Fruit fly (Drosophila melanogaster) whole organism, embryonic: ENCODE data around the gene Rack1.
A peak's percentile ranks its signal among the peaks of the same experiment; 100 is the strongest.

Experiments used
- ATbp ChIP-seq: fragments of 200-800 bp; sonication (Bioruptor generic); optimal IDR thresholded peaks from 2 replicates; lab custom pipeline; 2017; ENCODE audit warnings: missing biosample characterization, mild to moderate bottlenecking, missing genetic modification characterization, missing genetic modification reagents
- Adf1 ChIP-seq: fragments of 200-800 bp; sonication (Bioruptor generic); IDR thresholded peaks from 2 replicates; pipeline ENCODE4 v1.3.6; 2022; ENCODE audit warnings: missing biosample characterization, missing genetic modification characterization
- Aef1 ChIP-seq: fragments of 200-800 bp; sonication (Bioruptor generic); IDR thresholded peaks from 3 replicates; pipeline ENCODE4 v1.3.6; 2022; ENCODE audit warnings: missing biosample characterization, missing genetic modification characterization
- Atf6 ChIP-seq: fragments of 200-800 bp; sonication (Bioruptor generic); IDR thresholded peaks from 2 replicates; pipeline ENCODE4 v1.3.6; 2022; ENCODE audit warnings: missing biosample characterization, missing genetic modification characterization
- CG10321 ChIP-seq: fragments of 200-800 bp; sonication (Bioruptor generic); IDR thresholded peaks from 2 replicates; pipeline ENCODE4 v1.3.6; 2022; ENCODE audit warnings: missing biosample characterization, missing genetic modification characterization
- CG10543 ChIP-seq: fragments of 200-800 bp; sonication (Bioruptor generic); optimal IDR thresholded peaks from 3 replicates; lab custom pipeline; 2017; ENCODE audit warnings: missing biosample characterization, mild to moderate bottlenecking, missing genetic modification characterization, moderate library complexity
- CG11456 ChIP-seq: fragments of 200-800 bp; sonication (Bioruptor generic); IDR thresholded peaks from 3 replicates; pipeline ENCODE4 v1.3.6; 2022; ENCODE audit warnings: missing biosample characterization, missing genetic modification characterization
- CG12236 ChIP-seq: fragments of 200-800 bp; sonication (Bioruptor generic); optimal IDR thresholded peaks from 2 replicates; lab custom pipeline; 2016; ENCODE audit warnings: missing biosample characterization, missing genetic modification characterization
- CG12744 ChIP-seq: fragments of 200-800 bp; sonication (Bioruptor generic); optimal IDR thresholded peaks from 2 replicates; lab custom pipeline; 2016; ENCODE audit warnings: missing biosample characterization, missing genetic modification characterization
- CG15514 ChIP-seq: fragments of 200-800 bp; sonication (Bioruptor generic); optimal IDR thresholded peaks from 3 replicates; lab custom pipeline; 2017; ENCODE audit warnings: missing biosample characterization, missing genetic modification characterization, mild to moderate bottlenecking, moderate library complexity, missing genetic modification reagents
- CG16779 ChIP-seq: fragments of 200-800 bp; sonication (Bioruptor generic); IDR thresholded peaks from 2 replicates; pipeline ENCODE4 v1.3.6; 2022; ENCODE audit warnings: missing biosample characterization, missing genetic modification characterization
- CG17328 ChIP-seq: fragments of 200-800 bp; sonication (Bioruptor generic); IDR thresholded peaks from 2 replicates; pipeline ENCODE4 v1.3.6; 2022; ENCODE audit warnings: missing biosample characterization, missing genetic modification characterization
- CG17359 ChIP-seq: fragments of 200-800 bp; sonication (Bioruptor generic); optimal IDR thresholded peaks from 3 replicates; lab custom pipeline; 2018; ENCODE audit warnings: missing biosample characterization, mild to moderate bottlenecking, missing genetic modification characterization, moderate library complexity
- CG17829 ChIP-seq: fragments of 200-800 bp; optimal IDR thresholded peaks from 2 replicates; lab custom pipeline; 2019; ENCODE audit warnings: missing biosample characterization, mild to moderate bottlenecking, missing genetic modification characterization, moderate library complexity
- CG2712 ChIP-seq: fragments of 200-800 bp; optimal IDR thresholded peaks from 3 replicates; lab custom pipeline; 2019; ENCODE audit warnings: missing biosample characterization, mild to moderate bottlenecking, missing genetic modification characterization, moderate library complexity
- CG3995 ChIP-seq: fragments of 200-800 bp; sonication (Bioruptor generic); optimal IDR thresholded peaks from 3 replicates; lab custom pipeline; 2016; ENCODE audit warnings: missing biosample characterization, missing genetic modification characterization
- CG4820 ChIP-seq: fragments of 200-800 bp; sonication (Bioruptor generic); optimal IDR thresholded peaks from 3 replicates; lab custom pipeline; 2016; ENCODE audit warnings: missing biosample characterization, missing genetic modification characterization
- CG6813 ChIP-seq: fragments of 200-800 bp; sonication (Bioruptor generic); optimal IDR thresholded peaks from 2 replicates; lab custom pipeline; 2017; ENCODE audit warnings: missing biosample characterization, missing genetic modification characterization, mild to moderate bottlenecking, moderate library complexity, missing genetic modification reagents
- CG8924 ChIP-seq: fragments of 200-800 bp; optimal IDR thresholded peaks from 3 replicates; lab custom pipeline; 2019; ENCODE audit warnings: missing biosample characterization, mild to moderate bottlenecking, missing genetic modification characterization, moderate library complexity
- CG9797 ChIP-seq: fragments of 200-800 bp; sonication (Bioruptor generic); optimal IDR thresholded peaks from 3 replicates; lab custom pipeline; 2018; ENCODE audit warnings: missing biosample characterization, mild to moderate bottlenecking, missing genetic modification characterization
- Dip3 ChIP-seq: fragments of 200-800 bp; sonication (Bioruptor generic); optimal IDR thresholded peaks from 3 replicates; lab custom pipeline; 2016; ENCODE audit warnings: missing biosample characterization, missing genetic modification characterization
- Dref ChIP-seq: fragments of 200-800 bp; sonication (Bioruptor generic); IDR thresholded peaks from 2 replicates; pipeline ENCODE4 v1.3.6; 2022; ENCODE audit warnings: missing biosample characterization, missing genetic modification characterization
- Ets97D ChIP-seq: fragments of 200-800 bp; sonication (Bioruptor generic); optimal IDR thresholded peaks from 3 replicates; lab custom pipeline; 2016; ENCODE audit warnings: missing biosample characterization, missing genetic modification characterization
- HLHmδ ChIP-seq: fragments of 200-800 bp; sonication (Bioruptor generic); optimal IDR thresholded peaks from 2 replicates; lab custom pipeline; 2018; ENCODE audit warnings: missing biosample characterization, mild to moderate bottlenecking, missing genetic modification characterization, moderate library complexity
- Lhr ChIP-seq: fragments of 200-800 bp; sonication (Bioruptor generic); optimal IDR thresholded peaks from 3 replicates; lab custom pipeline; 2017; ENCODE audit warnings: mild to moderate bottlenecking, missing biosample characterization, missing genetic modification reagents, missing genetic modification characterization
- Ssrp ChIP-seq: fragments of 200-800 bp; sonication (Bioruptor generic); optimal IDR thresholded peaks from 2 replicates; lab custom pipeline; 2018; ENCODE audit warnings: missing biosample characterization, mild to moderate bottlenecking, missing genetic modification characterization, moderate library complexity
- amos ChIP-seq: fragments of 200-800 bp; sonication (Bioruptor generic); IDR thresholded peaks from 2 replicates; pipeline ENCODE4 v1.3.6; 2022; ENCODE audit warnings: missing biosample characterization, missing genetic modification characterization; ENCODE audit not compliant: partially characterized antibody
- bab2 ChIP-seq: fragments of 200-800 bp; sonication (Bioruptor generic); optimal IDR thresholded peaks from 2 replicates; lab custom pipeline; 2016; ENCODE audit warnings: missing biosample characterization, missing genetic modification characterization
- bcd ChIP-seq: fragments of 200-800 bp; sonication (Bioruptor generic); optimal IDR thresholded peaks from 2 replicates; lab custom pipeline; 2017; ENCODE audit warnings: missing biosample characterization, mild to moderate bottlenecking, missing genetic modification characterization
- crp ChIP-seq, 2 experiments: fragments of 200-800 bp; sonication (Bioruptor generic); optimal IDR thresholded peaks; 2 replicates in 1 of 2; 3 replicates in 1 of 2; lab custom pipeline; 2017; ENCODE audit warnings: missing biosample characterization in 2 of 2, missing genetic modification characterization in 2 of 2, mild to moderate bottlenecking in 1 of 2, moderate library complexity in 1 of 2
- dpn ChIP-seq, 2 experiments: fragments of 200-800 bp; sonication (Bioruptor generic); optimal IDR thresholded peaks; 3 replicates each; lab custom pipeline; 2016; ENCODE audit warnings: missing biosample characterization in 2 of 2, missing genetic modification characterization in 2 of 2
- ems ChIP-seq: fragments of 200-800 bp; sonication (Bioruptor generic); optimal IDR thresholded peaks from 3 replicates; lab custom pipeline; 2016; ENCODE audit warnings: missing biosample characterization, missing genetic modification characterization
- esg ChIP-seq: fragments of 200-800 bp; sonication (Bioruptor generic); conservative IDR thresholded peaks from 2 replicates; pipeline ENCODE4 v1.3.6; 2022; ENCODE audit warnings: missing biosample characterization, missing genetic modification characterization
- fd96Cb ChIP-seq: fragments of 200-800 bp; sonication (Bioruptor generic); optimal IDR thresholded peaks from 2 replicates; lab custom pipeline; 2018; ENCODE audit warnings: missing biosample characterization, mild to moderate bottlenecking, missing genetic modification characterization, moderate library complexity
- fu2 ChIP-seq: fragments of 200-800 bp; sonication (Bioruptor generic); optimal IDR thresholded peaks from 2 replicates; lab custom pipeline; 2016; ENCODE audit warnings: missing biosample characterization, missing genetic modification characterization
- gem ChIP-seq: fragments of 200-800 bp; sonication (Bioruptor generic); optimal IDR thresholded peaks from 2 replicates; lab custom pipeline; 2019; ENCODE audit warnings: missing biosample characterization, mild to moderate bottlenecking, missing genetic modification characterization, moderate library complexity
- grau ChIP-seq: fragments of 200-800 bp; optimal IDR thresholded peaks from 3 replicates; lab custom pipeline; 2019; ENCODE audit warnings: missing biosample characterization, mild to moderate bottlenecking, missing genetic modification characterization, moderate library complexity
- gt ChIP-seq: fragments of 200-800 bp; sonication (Bioruptor generic); IDR thresholded peaks from 2 replicates; pipeline ENCODE4 v1.3.6; 2022; ENCODE audit warnings: missing biosample characterization, missing genetic modification characterization
- maf-S ChIP-seq: fragments of 200-800 bp; sonication (Bioruptor generic); optimal IDR thresholded peaks from 2 replicates; lab custom pipeline; 2016; ENCODE audit warnings: missing biosample characterization, missing genetic modification characterization
- phol ChIP-seq: fragments of 200-800 bp; sonication (Bioruptor generic); optimal IDR thresholded peaks from 3 replicates; lab custom pipeline; 2018; ENCODE audit warnings: missing biosample characterization, mild to moderate bottlenecking, missing genetic modification characterization, moderate library complexity
- sd ChIP-seq: fragments of 200-800 bp; sonication (Bioruptor generic); optimal IDR thresholded peaks from 3 replicates; lab custom pipeline; 2018; ENCODE audit warnings: missing biosample characterization, mild to moderate bottlenecking, missing genetic modification characterization, moderate library complexity
- sob ChIP-seq: fragments of 200-800 bp; sonication (Bioruptor generic); IDR thresholded peaks from 2 replicates; pipeline ENCODE4 v1.3.6; 2022; ENCODE audit warnings: missing biosample characterization, missing genetic modification characterization
- ssp ChIP-seq: fragments of 200-800 bp; sonication (Bioruptor generic); IDR thresholded peaks from 2 replicates; pipeline ENCODE4 v1.3.6; 2022; ENCODE audit warnings: missing biosample characterization, missing genetic modification characterization
- tup ChIP-seq: fragments of 200-800 bp; sonication (Bioruptor generic); optimal IDR thresholded peaks from 2 replicates; lab custom pipeline; 2016; ENCODE audit warnings: missing biosample characterization, mild to moderate bottlenecking, missing genetic modification characterization, moderate library complexity
- twi ChIP-seq: fragments of 200-800 bp; optimal IDR thresholded peaks from 2 replicates; lab custom pipeline; 2019; ENCODE audit warnings: missing biosample characterization, mild to moderate bottlenecking, missing genetic modification characterization, moderate library complexity
- unc-4 ChIP-seq: fragments of 200-800 bp; sonication (Bioruptor generic); IDR thresholded peaks from 2 replicates; pipeline ENCODE4 v1.3.6; 2022; ENCODE audit warnings: missing biosample characterization, missing genetic modification characterization; ENCODE audit not compliant: partially characterized antibody
- yki ChIP-seq: fragments of >200 bp; optimal IDR thresholded peaks from 3 replicates; lab custom pipeline; 2018

The Rack1 gene

DNA sequence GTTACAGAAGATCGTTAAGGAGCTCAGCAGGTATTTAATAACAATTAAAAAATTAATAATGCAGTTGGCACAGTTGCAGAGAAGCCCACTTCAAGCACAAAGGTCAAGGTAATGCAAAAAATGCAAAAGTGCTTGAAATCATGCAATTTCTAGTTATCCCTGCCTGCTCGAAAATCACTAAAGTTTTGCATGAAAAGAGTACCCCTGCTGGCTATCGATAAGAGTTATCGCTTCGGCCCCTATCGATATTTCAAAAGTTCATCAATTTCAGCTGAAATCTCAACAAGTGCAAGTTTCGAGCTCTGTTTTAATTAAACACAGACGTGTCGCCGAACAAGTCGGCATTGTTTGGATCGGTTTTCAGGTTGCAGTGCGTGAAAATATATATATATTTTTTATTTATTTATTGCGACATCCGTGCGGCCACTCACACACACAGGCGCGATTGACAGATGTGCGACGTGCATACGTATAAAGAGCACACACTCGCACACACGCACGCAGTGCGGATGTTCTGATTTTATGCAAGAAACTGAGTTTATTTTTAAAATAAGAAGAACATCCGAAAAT lies 5.8 kb downstream of the Rack1 start (continued):
- 0 out of 2 replicates have a peak, but pooled peaks have one; percentile 45 for TF ChIP-seq CG16779
- peak; percentile 46 for TF ChIP-seq CG10543 (GFP tag; lab: Kevin White, UChicago)
- no peak for TF ChIP-seq CG6813 (GFP tag; lab: Kevin White, UChicago)
- peak; percentile 86 for TF ChIP-seq Dref (GFP tag; lab: Robert Waterston, UW)
- peak; percentile 65 for TF ChIP-seq CG17829
- no peak for TF ChIP-seq HLHmδ (GFP tag; lab: Kevin White, UChicago)
- TF ChIP-seq sob (GFP tag; lab: Robert Waterston, UW): peak; percentile 75
- TF ChIP-seq CG2712: peak; percentile 65
- peak; percentile 54 for TF ChIP-seq bcd
- TF ChIP-seq maf-S: peak; percentile 7
- TF ChIP-seq tup: peak; percentile 37
- no peak; the same call in 2 of the 3 replicates for TF ChIP-seq Aef1
- TF ChIP-seq CG8924 (tag; lab: Kevin White, UChicago): peak; percentile 50
- TF ChIP-seq grau (tag; lab: Kevin White, UChicago): peak; percentile 61
- TF ChIP-seq bab2 (GFP tag; lab: Kevin White, UChicago): peak; percentile 32
- TF ChIP-seq ATbp: no peak
- TF ChIP-seq gem (tag; lab: Kevin White, UChicago): peak; percentile 59
- TF ChIP-seq fu2: peak; percentile 37
- TF ChIP-seq ssp (GFP tag; lab: Robert Waterston, UW): peak; percentile 61
- TF ChIP-seq CG4820 (GFP tag; lab: Kevin White, UChicago): peak; percentile 35
- TF ChIP-seq amos (GFP tag; lab: Robert Waterston, UW): peak; percentile 82
- peak; percentile 39 for TF ChIP-seq esg (GFP tag; lab: Robert Waterston, UW)
- TF ChIP-seq dpn (GFP tag; optimal IDR thresholded peaks at IDR 0.05; lab: Kevin White, UChicago): peak; percentile 62 to 64
- TF ChIP-seq Atf6 (GFP tag; lab: Robert Waterston, UW): peak; percentile 65; the same call in 1 of the 2 replicates
- TF ChIP-seq CG11456 (GFP tag; lab: Robert Waterston, UW): peak; percentile 72
- TF ChIP-seq Ssrp: peak; percentile 40
- peak; percentile 67 for TF ChIP-seq phol
- TF ChIP-seq twi (tag; lab: Kevin White, UChicago): peak; percentile 50
- TF ChIP-seq crp (GFP tag; optimal IDR thresholded peaks at IDR 0.05; lab: Kevin White, UChicago): peak in 1 of 2 experiments; percentile 52
- peak; percentile 79 for TF ChIP-seq CG15514 (GFP tag; lab: Kevin White, UChicago)
- TF ChIP-seq unc-4 (GFP tag; lab: Robert Waterston, UW): peak; percentile 81
- TF ChIP-seq CG3995 (GFP tag; lab: Kevin White, UChicago): peak; percentile 97
- TF ChIP-seq Adf1 (GFP tag; lab: Robert Waterston, UW): peak; percentile 20; the same call in 1 of the 2 replicates
- peak; percentile 86 for TF ChIP-seq Ets97D (GFP tag; lab: Kevin White, UChicago)
- peak; percentile 17 for TF ChIP-seq CG17359 (tag; lab: Kevin White, UChicago)
- TF ChIP-seq CG9797 (GFP tag; lab: Kevin White, UChicago): peak; percentile 19
- TF ChIP-seq CG12744: peak; percentile 36

DNA sequence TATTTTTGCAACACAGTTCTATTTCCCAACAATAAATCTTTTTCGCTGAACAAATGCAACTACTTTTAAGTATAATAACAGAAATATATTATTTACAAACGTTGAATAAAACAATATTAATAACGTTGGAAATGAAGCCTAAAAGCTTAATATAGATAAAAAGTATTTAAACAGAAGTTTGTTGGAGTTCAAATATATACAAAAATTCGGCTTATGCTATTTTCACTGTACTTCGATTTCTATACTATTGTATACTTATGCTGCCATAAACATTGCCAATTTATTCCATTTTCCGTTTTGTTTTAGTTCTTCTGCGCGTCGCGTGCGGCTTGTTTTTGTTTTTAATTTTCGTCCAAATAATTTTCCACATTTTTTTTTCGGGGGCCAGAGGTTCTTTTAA lies 6.3 kb downstream of the Rack1 start, which contains the start of gene CG7115:
CG7115 (plus strand) TSS at position 301 of the 400 bp plus-strand sequence.
- TF ChIP-seq sd: no peak
- TF ChIP-seq Lhr: no peak
- TF ChIP-seq CG12236 (GFP tag; lab: Kevin White, UChicago): no peak
- no peak for TF ChIP-seq gt (GFP tag; lab: Robert Waterston, UW)
- TF ChIP-seq yki: no peak
- TF ChIP-seq tup: no peak
- no peak for TF ChIP-seq CG10321 (GFP tag; lab: Robert Waterston, UW)
- TF ChIP-seq Dip3 (GFP tag; lab: Kevin White, UChicago): no peak
- TF ChIP-seq fd96Cb (tag; lab: Kevin White, UChicago): no peak
- no peak for TF ChIP-seq ems (GFP tag; lab: Kevin White, UChicago)
- no peak for TF ChIP-seq CG17328
- TF ChIP-seq, all 482 proteins: peak for 0
